Worm (Caenorhabditis elegans) whole organism, midembryonic: Measurements from ENCODE around the gene dod-21.

Experiments used
- T22C8.4 ChIP-seq: fragments of 200-800 bp; sonication (Bioruptor generic); IDR thresholded peaks from 2 replicates; pipeline ENCODE4 v1.3.6; 2022; ENCODE audit warnings: missing genetic modification characterization, missing compliant biosample characterization
- cog-1 ChIP-seq: sonication (generic microtip); optimal IDR thresholded peaks from 2 replicates; lab custom pipeline; 2016; ENCODE audit warnings: missing genetic modification characterization, missing compliant biosample characterization
- flt-1 ChIP-seq: fragments of 200-800 bp; sonication (Bioruptor generic); IDR thresholded peaks from 2 replicates; pipeline ENCODE4 v1.3.6; 2022; ENCODE audit warnings: missing genetic modification characterization, missing compliant biosample characterization
- klf-2 ChIP-seq: fragments of 200-800 bp; sonication (Bioruptor generic); conservative IDR thresholded peaks from 2 replicates; pipeline ENCODE4 v1.3.6; 2022; ENCODE audit warnings: missing genetic modification reagents, missing genetic modification characterization, missing compliant biosample characterization
- med-1 ChIP-seq: sonication (generic microtip); optimal IDR thresholded peaks from 2 replicates; lab custom pipeline; 2017; ENCODE audit warnings: missing genetic modification characterization, mild to moderate bottlenecking, missing compliant biosample characterization, antibody characterized with exemption, missing genetic modification reagents; ENCODE audit not compliant: insufficient read depth
- ref-1 ChIP-seq: fragments of 200-800 bp; sonication (Bioruptor generic); conservative IDR thresholded peaks from 2 replicates; pipeline ENCODE4 v1.3.6; 2022; ENCODE audit warnings: missing genetic modification reagents, missing genetic modification characterization, missing compliant biosample characterization
- tab-1 ChIP-seq: fragments of 200-800 bp; sonication (Bioruptor generic); IDR thresholded peaks from 2 replicates; pipeline ENCODE4 v1.3.6; 2022; ENCODE audit warnings: missing genetic modification characterization, missing compliant biosample characterization
- ztf-23 ChIP-seq: fragments of 200-800 bp; sonication (Bioruptor generic); IDR thresholded peaks from 2 replicates; pipeline ENCODE4 v1.3.6; 2022; ENCODE audit warnings: missing genetic modification reagents, missing genetic modification characterization, missing compliant biosample characterization
- ztf-29 ChIP-seq: fragments of 200-800 bp; sonication (Bioruptor generic); IDR thresholded peaks from 2 replicates; pipeline ENCODE4 v1.3.6; 2022; ENCODE audit warnings: missing genetic modification reagents, missing genetic modification characterization, missing compliant biosample characterization

Gene dod-21

ce11 chrIV:12936221-12936776 is at the start of gene dod-21, which contains the start of gene cld-1:
TSS of gene dod-21 (plus strand) at chrIV:12936738.
TSS of gene cld-1 (minus strand) at chrIV:12936271.
- TF ChIP-seq T22C8.4 (GFP tag; lab: Robert Waterston, UW) (no peak), ref-1 (GFP tag; lab: Robert Waterston, UW) (no peak), ztf-29 (no peak), ztf-23 (GFP tag; lab: Robert Waterston, UW) (no peak), cog-1 (tag; lab: Kevin White, UChicago) (no peak)

DNA sequence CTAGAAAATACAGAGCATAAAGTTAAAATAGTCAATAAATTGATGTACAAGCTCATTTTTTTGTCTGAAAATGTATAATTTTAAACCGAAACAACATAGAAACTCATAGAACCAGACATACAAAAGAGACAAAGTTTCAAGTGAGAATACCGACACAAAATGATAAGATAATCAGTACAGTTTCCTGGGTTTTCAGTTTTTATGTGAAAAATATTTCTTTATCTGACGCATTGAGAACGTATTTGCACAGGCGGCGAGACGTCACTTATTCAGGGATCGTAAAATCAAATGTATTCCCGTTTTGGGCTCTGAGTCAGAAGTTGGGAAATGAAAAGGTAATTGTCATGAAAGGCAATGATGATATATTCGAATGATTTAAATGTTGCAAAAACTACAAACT is 46.1 kb upstream of the dod-21 start, which contains the start of gene K08D8.6:
K08D8.6 (minus strand) TSS at position 64 of the 400 bp plus-strand sequence.
- no peak for TF ChIP-seq ztf-23 (GFP tag; lab: Robert Waterston, UW)
- no peak for TF ChIP-seq ref-1 (GFP tag; lab: Robert Waterston, UW)
- TF ChIP-seq med-1 (GFP tag; lab: Kevin White, UChicago), result no peak
- TF ChIP-seq flt-1, result no peak
- no peak for TF ChIP-seq T22C8.4 (GFP tag; lab: Robert Waterston, UW)
- no peak for TF ChIP-seq tab-1 (GFP tag; lab: Robert Waterston, UW)
- TF ChIP-seq ztf-29, result no peak
- TF ChIP-seq klf-2 (GFP tag; lab: Robert Waterston, UW), result no peak
- no peak for TF ChIP-seq cog-1 (tag; lab: Kevin White, UChicago)

- no peak for TF ChIP-seq ref-1 (GFP tag; lab: Robert Waterston, UW)
- no peak for TF ChIP-seq tab-1 (GFP tag; lab: Robert Waterston, UW)
These were observed 45.5 kb upstream of the dod-21 start for ce11 chrIV:12891080-12891479.

ce11 chrIV:12892194-12892593 is 44.3 kb upstream of the dod-21 start, which contains the start of gene K08D8.1:
TSS of gene K08D8.1 (plus strand) at chrIV:12892494.
- no peak for TF ChIP-seq T22C8.4 (GFP tag; lab: Robert Waterston, UW)
- no peak for TF ChIP-seq tab-1 (GFP tag; lab: Robert Waterston, UW)
- no peak for TF ChIP-seq cog-1 (tag; lab: Kevin White, UChicago)
- TF ChIP-seq ztf-29, result no peak
- TF ChIP-seq flt-1, result no peak

DNA sequence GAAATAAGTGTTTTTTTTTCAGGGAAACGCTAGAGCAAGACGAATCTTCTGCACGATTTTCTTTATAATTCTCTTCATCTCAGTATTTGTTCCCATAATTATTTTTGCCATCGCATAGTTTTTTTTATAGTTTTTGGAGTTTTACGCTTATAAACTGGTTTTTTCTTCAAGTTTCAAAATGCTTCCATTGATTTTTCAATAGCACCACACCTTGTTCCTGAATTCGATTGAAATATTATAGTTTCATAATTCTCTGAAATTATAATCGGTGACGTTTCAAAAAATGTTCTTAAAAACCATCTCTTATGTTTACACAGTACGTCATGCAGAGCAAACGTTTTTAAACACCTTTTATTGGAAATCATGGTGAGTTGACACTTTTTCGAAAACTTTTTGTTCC is 43.4 kb upstream of the dod-21 start, which contains the start of gene K08D8.12:
K08D8.12 (plus strand) TSS at position 301 of the 400 bp plus-strand sequence.
- TF ChIP-seq tab-1 (GFP tag; lab: Robert Waterston, UW), result no peak
- TF ChIP-seq klf-2 (GFP tag; lab: Robert Waterston, UW), result no peak
- TF ChIP-seq cog-1 (tag; lab: Kevin White, UChicago), result no peak

ce11 chrIV:12894996-12895395 is 41.5 kb upstream of the dod-21 start, which contains the start of gene K08D8.11:
TSS of gene K08D8.11 (plus strand) at chrIV:12895296.
- TF ChIP-seq ztf-23 (GFP tag; lab: Robert Waterston, UW) (no peak), tab-1 (GFP tag; lab: Robert Waterston, UW) (no peak), klf-2 (GFP tag; lab: Robert Waterston, UW) (no peak), flt-1 (no peak), med-1 (GFP tag; lab: Kevin White, UChicago) (no peak), ztf-29 (no peak), T22C8.4 (GFP tag; lab: Robert Waterston, UW) (no peak), cog-1 (tag; lab: Kevin White, UChicago) (no peak), ref-1 (GFP tag; lab: Robert Waterston, UW) (no peak)

DNA sequence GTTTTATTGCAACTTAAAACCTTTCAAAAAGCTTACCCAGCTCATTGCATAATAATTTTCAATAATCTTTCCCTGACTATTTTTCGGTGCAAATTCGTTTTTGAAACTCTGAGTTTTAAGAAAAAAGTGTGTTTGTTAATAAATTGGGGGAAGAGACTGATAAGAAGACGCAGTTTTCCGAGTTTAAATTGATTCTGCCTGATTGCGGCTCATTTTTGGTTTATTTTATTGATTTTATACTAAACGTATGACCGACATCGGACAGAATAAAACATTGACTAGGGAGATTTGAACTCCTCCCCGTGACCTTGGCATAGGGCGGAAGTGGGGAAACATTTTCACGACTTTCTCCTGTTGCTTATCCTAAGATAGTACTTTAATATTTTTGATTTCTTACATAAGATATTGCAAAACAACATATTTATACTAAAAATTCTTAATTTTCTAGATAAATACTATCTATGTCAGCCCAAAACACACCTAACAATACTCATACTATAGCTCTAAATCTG is 40.1 kb upstream of the dod-21 start, which contains the start of gene K08D8.7:
K08D8.7 (plus strand) TSS at position 462 of the 512 bp plus-strand sequence.
- no peak for TF ChIP-seq med-1 (GFP tag; lab: Kevin White, UChicago)
- no peak for TF ChIP-seq T22C8.4 (GFP tag; lab: Robert Waterston, UW)
- TF ChIP-seq ref-1 (GFP tag; lab: Robert Waterston, UW), result no peak
- TF ChIP-seq cog-1 (tag; lab: Kevin White, UChicago), result no peak
- TF ChIP-seq flt-1, result no peak
- no peak for TF ChIP-seq ztf-29
- no peak for TF ChIP-seq klf-2 (GFP tag; lab: Robert Waterston, UW)
- no peak for TF ChIP-seq tab-1 (GFP tag; lab: Robert Waterston, UW)
- TF ChIP-seq ztf-23 (GFP tag; lab: Robert Waterston, UW), result no peak

DNA sequence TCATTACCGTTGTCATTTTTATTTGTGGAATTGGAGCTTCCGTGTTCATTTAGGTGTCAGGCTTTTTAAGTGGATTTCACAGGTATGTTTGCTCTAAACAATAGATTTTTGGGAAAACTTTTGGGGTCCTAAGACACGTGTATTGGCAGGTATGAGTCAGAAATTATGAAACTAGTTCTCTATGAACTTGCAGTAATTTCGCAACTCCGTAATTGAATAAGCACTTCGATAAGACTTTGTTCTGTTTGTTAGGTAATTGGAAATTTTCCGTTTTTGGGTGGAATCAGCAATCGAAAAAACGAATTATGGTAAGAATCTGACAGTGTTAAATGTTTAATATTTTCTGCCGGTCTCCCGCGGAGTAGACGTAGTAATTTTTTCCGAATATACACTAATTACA is 39.4 kb upstream of the dod-21 start:
- TF ChIP-seq klf-2 (GFP tag; lab: Robert Waterston, UW) (no peak), cog-1 (tag; lab: Kevin White, UChicago) (no peak), ref-1 (GFP tag; lab: Robert Waterston, UW) (no peak)

- TF ChIP-seq med-1 (GFP tag; lab: Kevin White, UChicago) (no peak), cog-1 (tag; lab: Kevin White, UChicago) (no peak), tab-1 (GFP tag; lab: Robert Waterston, UW) (no peak), T22C8.4 (GFP tag; lab: Robert Waterston, UW) (no peak), flt-1 (no peak), ztf-29 (no peak), klf-2 (GFP tag; lab: Robert Waterston, UW) (no peak), ref-1 (GFP tag; lab: Robert Waterston, UW) (no peak), ztf-23 (GFP tag; lab: Robert Waterston, UW) (no peak)
These were observed 37.7 kb upstream of the dod-21 start for ce11 chrIV:12898823-12899222.

- TF ChIP-seq klf-2 (GFP tag; lab: Robert Waterston, UW), result no peak
- no peak for TF ChIP-seq cog-1 (tag; lab: Kevin White, UChicago)
- no peak for TF ChIP-seq ztf-29
- no peak for TF ChIP-seq med-1 (GFP tag; lab: Kevin White, UChicago)
- TF ChIP-seq T22C8.4 (GFP tag; lab: Robert Waterston, UW), result no peak
- no peak for TF ChIP-seq tab-1 (GFP tag; lab: Robert Waterston, UW)
- TF ChIP-seq ref-1 (GFP tag; lab: Robert Waterston, UW), result no peak
- TF ChIP-seq ztf-23 (GFP tag; lab: Robert Waterston, UW), result no peak
- TF ChIP-seq flt-1, result no peak
These were observed 37.1 kb upstream of the dod-21 start, which contains the start of gene K08D8.9 for ce11 chrIV:12899392-12899791. TSS of gene K08D8.9 (plus strand) at chrIV:12899692.
